Fruit fly (Drosophila melanogaster) S2 (cell line): ENCODE measurements around the gene CG43390.

Experiments used
- CG8478 ChIP-seq: fragments of >200 bp; optimal IDR thresholded peaks from 2 replicates; lab custom pipeline; 2018
- CTCF ChIP-seq, 2 experiments: fragments of >200 bp; optimal IDR thresholded peaks; 2 replicates each; lab custom pipeline; 2018

DNA sequence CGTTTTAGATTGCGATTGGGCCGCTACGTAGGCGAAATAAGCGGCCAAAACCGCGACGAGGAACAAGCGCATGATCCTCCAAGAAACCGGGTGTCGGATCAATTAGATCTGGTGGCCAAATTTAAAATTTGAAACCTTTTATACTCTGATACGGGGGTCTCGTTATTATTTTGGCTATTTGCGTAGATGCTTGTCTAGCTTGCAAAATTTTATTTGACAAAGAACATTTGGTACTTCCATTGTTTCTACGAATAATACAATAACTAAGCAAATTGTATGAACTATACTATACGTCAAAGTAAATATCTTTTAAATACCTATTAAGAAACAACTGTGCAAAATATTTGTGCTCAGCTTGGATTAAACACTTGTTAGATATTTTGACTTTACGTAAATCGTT is 40.3 kb upstream of the CG43390 start, which contains the start of gene Muc68Ca:
- TF ChIP-seq CG8478 (lab: Kevin White, UChicago), result no peak
- TF ChIP-seq CTCF (optimal IDR thresholded peaks at IDR 0.05; lab: Kevin White, UChicago), result no peak
